Worm (Caenorhabditis elegans): ENCODE data around the gene perm-1.

Gene perm-1

ce11 chrII:7870632-7871031 lies 10.0 kb upstream of the perm-1 start (continued):
- no peak for TF ChIP-seq ceh-90 (tag; optimal IDR thresholded peaks at IDR 0.05)
- no peak for TF ChIP-seq dsc-1 (tag; optimal IDR thresholded peaks at IDR 0.05)
- TF ChIP-seq nhr-237 (tag; optimal IDR thresholded peaks at IDR 0.05): no peak
- no peak for TF ChIP-seq ztf-4 (tag; optimal IDR thresholded peaks at IDR 0.05)
- no peak for TF ChIP-seq ceh-88 (GFP tag; IDR thresholded peaks at IDR 0.05)
- peak; percentile 52 for TF ChIP-seq nhr-20 (tag; optimal IDR thresholded peaks at IDR 0.05)
- no peak for TF ChIP-seq egl-13 (tag; optimal IDR thresholded peaks at IDR 0.05)
- TF ChIP-seq pax-3 (tag; optimal IDR thresholded peaks at IDR 0.05): no peak
- peak; percentile 90 to 98 for TF ChIP-seq lsy-2 (tag; optimal IDR thresholded peaks at IDR 0.05)
- TF ChIP-seq lin-13 (GFP tag; optimal IDR thresholded peaks at IDR 0.05): peak; percentile 17
- no peak for TF ChIP-seq nhr-84 (tag; optimal IDR thresholded peaks at IDR 0.05)
- no peak for TF ChIP-seq alr-1 (tag; optimal IDR thresholded peaks at IDR 0.05; ENCODE audit: borderline replicate concordance)
- TF ChIP-seq hlh-4 (tag; optimal IDR thresholded peaks at IDR 0.05): no peak
- TF ChIP-seq ama-1 (optimal IDR thresholded peaks at IDR 0.05): no peak
- TF ChIP-seq elt-2 (tag; optimal IDR thresholded peaks at IDR 0.05): no peak
- no peak for TF ChIP-seq lir-3 (tag; optimal IDR thresholded peaks at IDR 0.05; ENCODE audit: poor library complexity)
- peak; percentile 44 for TF ChIP-seq lin-15B (tag; optimal IDR thresholded peaks at IDR 0.05)
- TF ChIP-seq ceh-63 (GFP tag; optimal IDR thresholded peaks at IDR 0.05): no peak
- TF ChIP-seq rnt-1 (tag; optimal IDR thresholded peaks at IDR 0.05): peak; percentile 48
- peak; percentile 54 for TF ChIP-seq unc-130 (tag; optimal IDR thresholded peaks at IDR 0.05)
- no peak for TF ChIP-seq unc-86 (tag; optimal IDR thresholded peaks at IDR 0.05)
- no peak for TF ChIP-seq fkh-10 (GFP tag; optimal IDR thresholded peaks at IDR 0.05)
- peak; percentile 76 for TF ChIP-seq C16A3.4 (tag; optimal IDR thresholded peaks at IDR 0.05)
- TF ChIP-seq fkh-8 (tag; optimal IDR thresholded peaks at IDR 0.05): peak; percentile 35
- TF ChIP-seq mab-9 (GFP tag; IDR thresholded peaks at IDR 0.05): no peak
- TF ChIP-seq unc-62 (GFP tag; optimal IDR thresholded peaks at IDR 0.05): no peak
- TF ChIP-seq nhr-76 (tag; optimal IDR thresholded peaks at IDR 0.05): no peak
- TF ChIP-seq lin-14 (GFP tag; optimal IDR thresholded peaks at IDR 0.05): no peak
- peak; percentile 35 for TF ChIP-seq xbp-1 (tag; optimal IDR thresholded peaks at IDR 0.05)
- no peak for TF ChIP-seq fos-1 (tag; optimal IDR thresholded peaks at IDR 0.05)
- TF ChIP-seq ztf-11 (tag; optimal IDR thresholded peaks at IDR 0.05): no peak
- TF ChIP-seq tlp-1 (tag; optimal IDR thresholded peaks at IDR 0.05): no peak
- TF ChIP-seq ceh-82 (tag; optimal IDR thresholded peaks at IDR 0.05): peak in 2 of 3 experiments; percentile 3 to 71
- TF ChIP-seq sox-4 (tag; optimal IDR thresholded peaks at IDR 0.05): no peak
- no peak for TF ChIP-seq lin-39 (tag; optimal IDR thresholded peaks at IDR 0.05)
- TF ChIP-seq ces-1 (GFP tag; optimal IDR thresholded peaks at IDR 0.05): no peak

- TF ChIP-seq pqm-1 (tag; optimal IDR thresholded peaks at IDR 0.05) (no peak), efl-1 (optimal IDR thresholded peaks at IDR 0.05) (peak; percentile 52 to 66), efl-1 (GFP tag; optimal IDR thresholded peaks at IDR 0.05 in 1 of 2) (peak in 1 of 2 experiments; percentile 58), grh-1 (GFP tag; IDR thresholded peaks at IDR 0.05) (no peak), unc-98 (GFP tag; IDR thresholded peaks at IDR 0.05) (no peak), nhr-85 (tag) (peak; percentile 39), nhr-76 (tag; optimal IDR thresholded peaks at IDR 0.05) (no peak), hpl-2 (GFP tag; optimal IDR thresholded peaks at IDR 0.05) (no peak), mef-2 (tag; optimal IDR thresholded peaks at IDR 0.05) (no peak), elt-3 (tag; optimal IDR thresholded peaks at IDR 0.05) (peak in 2 of 6 experiments; percentile 12 to 43), unc-130 (tag; optimal IDR thresholded peaks at IDR 0.05) (peak; percentile 22), C04F5.9 (tag; optimal IDR thresholded peaks at IDR 0.05) (no peak), zag-1 (tag; optimal IDR thresholded peaks at IDR 0.05) (no peak), nhr-20 (tag; optimal IDR thresholded peaks at IDR 0.05) (peak; percentile 43), egl-27 (tag; optimal IDR thresholded peaks at IDR 0.05) (no peak), mep-1 (tag; optimal IDR thresholded peaks at IDR 0.05) (peak; percentile 13), sptf-1 (tag; optimal IDR thresholded peaks at IDR 0.05) (no peak), blmp-1 (tag; optimal IDR thresholded peaks at IDR 0.05) (no peak), tbx-2 (tag; optimal IDR thresholded peaks at IDR 0.05) (peak; percentile 34), ztf-11 (tag; optimal IDR thresholded peaks at IDR 0.05) (no peak), lin-13 (GFP tag; optimal IDR thresholded peaks at IDR 0.05) (peak; percentile 36), mab-9 (GFP tag; IDR thresholded peaks at IDR 0.05) (no peak), alr-1 (tag; optimal IDR thresholded peaks at IDR 0.05; ENCODE audit: borderline replicate concordance) (no peak), xbp-1 (tag; optimal IDR thresholded peaks at IDR 0.05) (peak; percentile 53), pag-3 (tag; optimal IDR thresholded peaks at IDR 0.05; ENCODE audit: borderline replicate concordance, insufficient read depth) (no peak), pax-3 (tag; optimal IDR thresholded peaks at IDR 0.05) (no peak)
Observed at ce11 chrII:7873843-7874372, 6.7 kb upstream of the perm-1 start, which contains the start of gene T01H3.3. TSS of gene T01H3.3 (minus strand) at chrII:7873893.

All from whole organism, L1 larva.